Worm (Caenorhabditis elegans): Measurements from ENCODE around the gene srlf-3.

- no peak for TF ChIP-seq ama-1 (optimal IDR thresholded peaks at IDR 0.05)
- TF ChIP-seq tbx-37 (GFP tag; conservative IDR thresholded peaks at IDR 0.05): no peak
These were observed 40.3 kb downstream of the srlf-3 start for ce11 chrIV:8527598-8528012.

All from whole organism, early embryonic.